Fruit fly (Drosophila melanogaster): ENCODE data around the gene X11L.

dm6 chrX:17550957-17551356, 48.5 kb upstream of the X11L start:
- TF ChIP-seq Vsx2 (GFP tag; optimal IDR thresholded peaks at IDR 0.05; ENCODE audit: partially characterized antibody), result no peak
- peak; percentile 43 for TF ChIP-seq OdsH (GFP tag; optimal IDR thresholded peaks at IDR 0.05)
- TF ChIP-seq Abd-B (GFP tag; optimal IDR thresholded peaks at IDR 0.05), result no peak
- TF ChIP-seq psq (GFP tag; optimal IDR thresholded peaks at IDR 0.05), result peak; percentile 43
- TF ChIP-seq Dfd (GFP tag; optimal IDR thresholded peaks at IDR 0.05), result no peak
- TF ChIP-seq lola (GFP tag; optimal IDR thresholded peaks at IDR 0.05), result no peak
